Fruit fly (Drosophila melanogaster): ENCODE results near the gene wake.

wake gene

dm6 chr3R:22673528-22673959, 33.9 kb downstream of the wake start (continued):
- TF ChIP-seq Hr39 (optimal IDR thresholded peaks at IDR 0.05) (no peak), gfzf (GFP tag; optimal IDR thresholded peaks at IDR 0.05) (no peak), CG18011 (GFP tag; optimal IDR thresholded peaks at IDR 0.05) (no peak), jumu (GFP tag; optimal IDR thresholded peaks at IDR 0.05) (peak; percentile 66), prd (optimal IDR thresholded peaks at IDR 0.05) (no peak), prd (GFP tag; IDR thresholded peaks at IDR 0.05) (peak; percentile 80), ac (GFP tag; optimal IDR thresholded peaks at IDR 0.05) (peak; percentile 92), Rfx (GFP tag; IDR thresholded peaks at IDR 0.05) (0 out of 2 replicates have a peak, but pooled peaks have one; percentile 35), corto (GFP tag; optimal IDR thresholded peaks at IDR 0.05) (peak; percentile 28), E2f1 (GFP tag; IDR thresholded peaks at IDR 0.05) (peak; percentile 54), CG5953 (GFP tag; IDR thresholded peaks at IDR 0.05) (no peak), zf30C (GFP tag; optimal IDR thresholded peaks at IDR 0.05) (no peak), esg (GFP tag; conservative IDR thresholded peaks at IDR 0.05) (no peak), CG2129 (GFP tag; IDR thresholded peaks at IDR 0.05; ENCODE audit: partially characterized antibody) (no peak), CG7928 (GFP tag; optimal IDR thresholded peaks at IDR 0.05) (no peak), toy (GFP tag; IDR thresholded peaks at IDR 0.05) (no peak), Abd-B (GFP tag; optimal IDR thresholded peaks at IDR 0.05) (peak; percentile 60), tio (GFP tag; optimal IDR thresholded peaks at IDR 0.05) (peak; percentile 85), CG18599 (GFP tag; optimal IDR thresholded peaks at IDR 0.05) (peak; percentile 72), CG32767 (GFP tag; IDR thresholded peaks at IDR 0.05) (0 out of 2 replicates have a peak, but pooled peaks have one; percentile 19), NC2β (GFP tag; optimal IDR thresholded peaks at IDR 0.05) (peak; percentile 82), CG9215 (GFP tag; IDR thresholded peaks at IDR 0.05) (peak; percentile 37; the same call in 1 of the 2 replicates), Hr51 (GFP tag; optimal IDR thresholded peaks at IDR 0.05) (peak in 1 of 2 experiments; percentile 71), fu2 (GFP tag; optimal IDR thresholded peaks at IDR 0.05) (peak; percentile 39), Xbp1 (GFP tag; optimal IDR thresholded peaks at IDR 0.05) (peak; percentile 53), gce (GFP tag; IDR thresholded peaks at IDR 0.05) (no peak), CG4328 (GFP tag; optimal IDR thresholded peaks at IDR 0.05) (no peak), CG17829 (tag; optimal IDR thresholded peaks at IDR 0.05) (peak; percentile 90), nom (GFP tag; optimal IDR thresholded peaks at IDR 0.05) (peak; percentile 30), zfh2 (GFP tag; optimal IDR thresholded peaks at IDR 0.05) (no peak), CG1602 (GFP tag; optimal IDR thresholded peaks at IDR 0.05) (peak; percentile 74), CG34376 (GFP tag; optimal IDR thresholded peaks at IDR 0.05) (peak; percentile 27), onecut (GFP tag; IDR thresholded peaks at IDR 0.05) (peak; percentile 26; the same call in 1 of the 2 replicates), Scr (GFP tag; IDR thresholded peaks at IDR 0.05; ENCODE audit: partially characterized antibody) (0 out of 2 replicates have a peak, but pooled peaks have one; percentile 7), ERR (GFP tag; optimal IDR thresholded peaks at IDR 0.05) (peak; percentile 20), NFAT (GFP tag; IDR thresholded peaks at IDR 0.05) (no peak), CG4404 (GFP tag; IDR thresholded peaks at IDR 0.05) (peak; percentile 82), kay (GFP tag; optimal IDR thresholded peaks at IDR 0.05) (peak; percentile 41), lmd (GFP tag; IDR thresholded peaks at IDR 0.05) (peak; percentile 59), run (tag; optimal IDR thresholded peaks at IDR 0.05) (no peak), CG14014 (GFP tag; IDR thresholded peaks at IDR 0.05) (no peak), odd (GFP tag; optimal IDR thresholded peaks at IDR 0.05) (peak; percentile 55), CG11456 (GFP tag; IDR thresholded peaks at IDR 0.05) (no peak), CG17186 (GFP tag; optimal IDR thresholded peaks at IDR 0.05) (peak; percentile 40), CG16815 (GFP tag; optimal IDR thresholded peaks at IDR 0.05) (peak; percentile 92), CG13624 (GFP tag; optimal IDR thresholded peaks at IDR 0.05) (peak; percentile 55), HLH3B (GFP tag; IDR thresholded peaks at IDR 0.05) (peak; percentile 31; the same call in 1 of the 2 replicates), repo (GFP tag; optimal IDR thresholded peaks at IDR 0.05) (peak; percentile 55), CG14710 (tag; optimal IDR thresholded peaks at IDR 0.05) (peak; percentile 93), aop (GFP tag; IDR thresholded peaks at IDR 0.05) (no peak), trh (GFP tag; optimal IDR thresholded peaks at IDR 0.05) (no peak)
